Worm (Caenorhabditis elegans) whole organism, late embryonic: ENCODE measurements around the gene col-168.

Source experiments
- F13H6.1 ChIP-seq: sonication (generic microtip); optimal IDR thresholded peaks from 2 replicates; lab custom pipeline; 2016; ENCODE audit warnings: missing genetic modification characterization, missing compliant biosample characterization
- ceh-24 ChIP-seq: sonication (generic microtip); optimal IDR thresholded peaks from 2 replicates; lab custom pipeline; 2016; ENCODE audit warnings: mild to moderate bottlenecking, missing genetic modification characterization, missing compliant biosample characterization
- ceh-6 ChIP-seq: fragments of 200-800 bp; sonication (Bioruptor generic); optimal IDR thresholded peaks from 2 replicates; lab custom pipeline; 2018; ENCODE audit warnings: mild to moderate bottlenecking, missing genetic modification characterization, missing compliant biosample characterization
- fkh-10 ChIP-seq: fragments of 150-350 bp; optimal IDR thresholded peaks from 2 replicates; lab custom pipeline; 2014; ENCODE audit warnings: missing biosample characterization, missing genetic modification reagents, missing genetic modification characterization
- nfya-1 ChIP-seq: sonication (generic microtip); optimal IDR thresholded peaks from 2 replicates; lab custom pipeline; 2017; ENCODE audit warnings: missing genetic modification characterization, mild to moderate bottlenecking, missing compliant biosample characterization, antibody characterized with exemption, moderate library complexity
- nhr-11 ChIP-seq: fragments of 150-350 bp; optimal IDR thresholded peaks from 2 replicates; lab custom pipeline; 2014; ENCODE audit warnings: missing biosample characterization, missing genetic modification characterization
- pag-3 ChIP-seq: sonication (generic microtip); optimal IDR thresholded peaks from 2 replicates; lab custom pipeline; 2016; ENCODE audit warnings: missing compliant biosample characterization, missing genetic modification characterization, borderline replicate concordance
- pqm-1 ChIP-seq: sonication (generic microtip); optimal IDR thresholded peaks from 2 replicates; lab custom pipeline; 2016; ENCODE audit warnings: missing genetic modification characterization, missing compliant biosample characterization
- sox-2 ChIP-seq: fragments of 200-800 bp; sonication (Bioruptor generic); IDR thresholded peaks from 2 replicates; pipeline ENCODE4 v1.3.6; 2022; ENCODE audit warnings: missing genetic modification reagents, missing genetic modification characterization, missing compliant biosample characterization
- unc-42 ChIP-seq: sonication (generic microtip); optimal IDR thresholded peaks from 2 replicates; lab custom pipeline; 2016; ENCODE audit warnings: missing genotype, missing genetic modification characterization, missing compliant biosample characterization

ce11 chrX:6326088-6326487 lies at the start of gene col-168:
- TF ChIP-seq fkh-10 (GFP tag; lab: Kevin White, UChicago) (no peak), sox-2 (GFP tag; lab: Robert Waterston, UW) (no peak), F13H6.1 (tag; lab: Kevin White, UChicago) (no peak), ceh-24 (tag; lab: Kevin White, UChicago) (no peak), pag-3 (tag; lab: Kevin White, UChicago) (no peak), nhr-11 (tag; lab: Kevin White, UChicago) (no peak), pqm-1 (tag; lab: Kevin White, UChicago) (no peak), ceh-6 (GFP tag; lab: Kevin White, UChicago) (no peak), nfya-1 (tag; lab: Kevin White, UChicago) (no peak), unc-42 (tag; lab: Kevin White, UChicago) (no peak)
